Fruit fly (Drosophila melanogaster) whole organism, pupa: ENCODE results near the gene CG6465.
A peak's percentile ranks its signal among the peaks of the same experiment; 100 is the strongest.

ENCODE experiments used
- CG10348 ChIP-seq: fragments of 200-800 bp; sonication (Bioruptor generic); IDR thresholded peaks from 2 replicates; pipeline ENCODE4 v1.3.6; 2022; ENCODE audit warnings: missing biosample characterization, missing genetic modification characterization
- CG8159 ChIP-seq: fragments of 200-800 bp; sonication (Bioruptor generic); optimal IDR thresholded peaks from 3 replicates; lab custom pipeline; 2018; ENCODE audit warnings: missing biosample characterization, mild to moderate bottlenecking, missing genetic modification characterization, moderate library complexity

DNA sequence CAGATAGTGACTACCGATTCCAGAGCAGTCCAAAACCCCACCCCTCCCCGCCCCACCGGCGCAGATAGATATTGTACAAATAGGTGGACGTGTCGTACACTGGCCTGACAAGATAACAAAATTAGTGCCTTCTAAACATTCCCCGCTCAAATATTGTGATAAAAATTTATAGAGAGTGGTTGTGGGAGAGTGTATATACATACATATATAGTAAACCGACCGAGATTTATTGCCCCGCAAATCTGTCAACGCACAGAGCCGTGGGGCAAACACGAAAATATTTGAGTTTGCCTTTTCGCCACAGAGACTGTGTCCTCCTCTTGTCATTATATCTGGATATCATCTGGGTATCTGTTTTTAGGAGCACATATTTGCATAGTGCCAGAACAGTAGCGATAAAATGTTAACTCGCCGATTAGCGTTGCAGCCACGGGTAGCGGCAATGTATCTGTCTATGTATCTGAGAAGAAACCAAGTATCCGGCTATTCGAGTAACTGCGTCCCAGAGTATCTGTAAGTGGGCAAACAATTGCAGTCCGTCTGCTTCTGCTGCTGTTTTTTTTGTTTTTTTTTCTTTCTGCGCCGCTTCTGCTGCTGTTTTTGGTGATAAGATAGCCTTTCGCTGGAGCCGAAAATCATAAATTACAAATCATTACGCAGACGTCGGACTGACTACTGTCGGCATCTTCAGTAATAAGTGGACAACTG lies 33.8 kb downstream of the CG6465 start:
- TF ChIP-seq CG10348 (GFP tag; lab: Robert Waterston, UW) (no peak), CG8159 (tag; lab: Kevin White, UChicago) (peak; percentile 4)
